Worm (Caenorhabditis elegans): Measurements from ENCODE around the gene F47C12.8.

DNA sequence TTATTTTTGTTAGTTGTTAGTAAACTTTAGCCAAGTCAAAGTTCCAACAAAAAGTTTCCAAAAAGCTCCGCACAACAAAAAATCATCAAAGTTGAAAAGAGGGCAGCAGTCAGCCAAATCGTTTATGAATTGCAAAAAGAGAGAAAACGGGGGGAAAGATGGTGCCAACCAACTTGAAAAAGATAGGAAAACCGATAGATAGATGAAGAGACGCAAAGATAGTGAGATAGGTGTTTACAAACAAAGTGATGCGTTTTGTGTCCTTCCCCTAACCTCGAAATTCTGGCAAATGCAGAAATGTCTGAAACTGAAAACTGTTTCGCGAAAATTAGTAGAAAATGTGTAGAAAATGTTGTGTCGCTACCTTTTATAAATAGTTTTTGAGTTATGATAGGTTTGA is 35.1 kb upstream of the F47C12.8 start:
- TF ChIP-seq unc-130 (GFP tag; optimal IDR thresholded peaks at IDR 0.05): no peak
- TF ChIP-seq daf-12 (tag; optimal IDR thresholded peaks at IDR 0.05): no peak
